Worm (Caenorhabditis elegans): Measurements from ENCODE around the gene clec-47.

The clec-47 gene

DNA sequence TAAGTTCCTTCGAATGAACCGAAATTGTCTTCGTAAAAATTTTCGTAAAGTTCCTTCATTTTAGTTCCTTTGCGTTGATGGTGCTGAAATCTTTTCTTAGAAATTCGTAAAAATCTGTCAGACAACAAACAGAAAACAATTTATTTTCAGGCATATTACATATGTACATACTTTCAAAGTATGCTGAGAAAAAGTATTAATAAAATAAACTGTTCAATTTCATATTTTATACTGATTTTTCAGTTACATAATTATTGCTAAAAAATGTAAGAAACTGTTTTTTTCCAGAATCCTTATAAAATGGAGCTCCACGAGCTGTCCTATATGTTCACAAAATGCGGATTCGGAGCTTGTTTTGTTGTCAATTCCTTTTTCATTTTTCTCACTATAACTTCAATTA lies 16.9 kb upstream of the clec-47 start, which contains the start of gene str-45:
TSS of gene str-45 (plus strand) at position 301 of the 400 bp plus-strand sequence.
- TF ChIP-seq elt-2 (tag; optimal IDR thresholded peaks at IDR 0.05) (no peak), nhr-237 (tag; optimal IDR thresholded peaks at IDR 0.05) (no peak), aly-2 (tag; optimal IDR thresholded peaks at IDR 0.05) (no peak), ceh-16 (tag; optimal IDR thresholded peaks at IDR 0.05) (no peak), fkh-10 (GFP tag; optimal IDR thresholded peaks at IDR 0.05) (no peak), unc-62 (GFP tag; optimal IDR thresholded peaks at IDR 0.05) (no peak), egl-27 (tag; optimal IDR thresholded peaks at IDR 0.05) (no peak), ceh-28 (tag; optimal IDR thresholded peaks at IDR 0.05) (no peak), nhr-11 (tag; optimal IDR thresholded peaks at IDR 0.05) (no peak), nhr-76 (tag; optimal IDR thresholded peaks at IDR 0.05) (no peak), jun-1 (tag; optimal IDR thresholded peaks at IDR 0.05) (no peak), fkh-2 (tag; optimal IDR thresholded peaks at IDR 0.05) (no peak), snpc-4 (tag; optimal IDR thresholded peaks at IDR 0.05) (no peak), R02D3.7 (tag; optimal IDR thresholded peaks at IDR 0.05) (no peak), nhr-67 (tag; optimal IDR thresholded peaks at IDR 0.05) (no peak), nhr-25 (tag; optimal IDR thresholded peaks at IDR 0.05) (no peak)

DNA sequence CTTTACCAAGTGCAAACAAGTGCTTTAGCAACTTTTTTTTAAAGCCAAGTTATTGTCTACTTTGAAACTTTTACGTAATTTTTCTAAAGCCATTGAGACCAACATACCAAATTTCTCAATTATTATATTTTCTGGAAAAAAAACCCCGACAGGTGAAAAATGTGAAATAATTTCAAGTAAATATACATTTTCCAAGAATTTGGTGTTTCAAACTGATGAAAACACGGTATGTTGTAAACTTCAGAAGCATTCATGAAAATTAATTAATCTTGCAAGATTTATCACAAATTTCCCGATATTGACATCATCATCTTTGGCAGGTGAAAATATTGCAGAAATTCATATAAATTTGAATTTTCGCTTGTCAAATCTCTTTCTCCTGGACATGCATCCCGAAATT lies 12.9 kb upstream of the clec-47 start, which contains the start of gene srz-11:
TSS of gene srz-11 (plus strand) at position 386 of the 400 bp plus-strand sequence.
- TF ChIP-seq aly-2 (tag; optimal IDR thresholded peaks at IDR 0.05) = no peak
- TF ChIP-seq nhr-11 (tag; optimal IDR thresholded peaks at IDR 0.05) = peak; percentile 15

DNA sequence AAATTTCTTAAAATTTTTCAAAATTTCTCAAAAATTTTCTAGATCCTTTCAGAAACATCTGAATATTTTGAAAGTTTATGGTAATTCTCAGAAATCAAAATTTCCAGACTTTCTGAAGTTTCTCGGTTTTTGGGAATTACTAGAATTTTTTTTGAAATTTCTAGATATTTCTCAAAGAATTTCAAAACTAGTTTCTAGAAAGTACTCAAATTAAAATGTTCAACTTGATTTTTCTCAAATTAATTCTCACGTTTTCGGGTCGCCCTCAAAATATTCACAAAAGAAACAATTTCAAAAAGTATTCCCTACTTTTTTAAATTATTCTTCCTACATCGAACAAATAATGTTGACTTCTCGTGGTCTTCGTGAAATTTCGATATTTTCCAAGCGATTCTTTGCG lies 4.2 kb downstream of the clec-47 start, which contains the start of gene T09F5.10:
TSS of gene T09F5.10 (plus strand) at position 301 of the 400 bp plus-strand sequence.
- TF ChIP-seq R02D3.7 (tag; optimal IDR thresholded peaks at IDR 0.05) (no peak), ztf-4 (tag; optimal IDR thresholded peaks at IDR 0.05) (no peak), lin-15B (tag; optimal IDR thresholded peaks at IDR 0.05) (no peak), fkh-10 (GFP tag; optimal IDR thresholded peaks at IDR 0.05) (no peak), ceh-9 (tag; optimal IDR thresholded peaks at IDR 0.05) (no peak), pqm-1 (tag; optimal IDR thresholded peaks at IDR 0.05) (no peak)

DNA sequence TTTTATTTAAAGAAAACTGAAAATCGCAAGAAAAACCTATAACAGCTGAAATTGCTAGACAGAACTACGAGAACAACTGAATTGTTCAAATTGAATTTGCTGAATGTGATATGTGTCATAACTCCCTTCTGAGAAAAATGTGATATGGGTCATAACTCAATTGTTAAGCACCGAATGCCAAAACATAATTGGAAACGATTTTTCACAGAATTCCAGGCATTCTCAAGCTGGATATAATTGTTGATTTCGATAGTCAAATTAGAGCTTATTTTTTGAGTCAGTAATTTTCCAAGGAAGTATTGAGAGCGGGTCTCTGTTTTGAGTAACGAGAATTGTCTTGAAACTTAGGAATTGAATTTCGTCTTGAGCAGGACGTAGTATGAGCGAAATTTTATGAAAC lies 6.3 kb downstream of the clec-47 start:
- peak; percentile 5 for TF ChIP-seq nhr-11 (tag; optimal IDR thresholded peaks at IDR 0.05)
- no peak for TF ChIP-seq aly-2 (tag; optimal IDR thresholded peaks at IDR 0.05)
- no peak for TF ChIP-seq nhr-12 (tag; optimal IDR thresholded peaks at IDR 0.05)
- TF ChIP-seq ceh-16 (tag; optimal IDR thresholded peaks at IDR 0.05) = no peak
- no peak for TF ChIP-seq eor-1 (tag; optimal IDR thresholded peaks at IDR 0.05)
- TF ChIP-seq lsy-12 (tag; optimal IDR thresholded peaks at IDR 0.05) = no peak

DNA sequence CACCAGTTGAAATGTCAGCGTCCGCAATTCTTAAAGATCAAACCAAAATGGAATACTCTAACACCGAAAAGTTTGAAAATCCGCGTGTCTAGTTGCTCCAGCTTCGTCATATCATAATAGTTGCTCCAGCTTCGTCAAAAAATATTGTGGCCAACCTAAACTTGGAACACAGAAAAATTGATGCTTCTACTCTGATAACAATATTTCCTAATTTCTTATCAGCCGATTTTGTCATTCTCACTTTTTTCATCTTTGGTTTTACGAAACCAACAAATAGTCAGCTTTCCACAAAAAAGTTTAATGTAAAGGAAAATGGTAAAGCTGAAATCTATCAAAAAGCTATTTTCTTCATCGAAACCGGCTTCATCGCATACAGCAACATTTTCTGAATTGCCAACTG lies 6.8 kb downstream of the clec-47 start, which contains the start of gene fbxa-84:
TSS of gene fbxa-84 (plus strand) at position 34 of the 400 bp plus-strand sequence.
- TF ChIP-seq elt-2 (tag; optimal IDR thresholded peaks at IDR 0.05) = peak; percentile 54
- TF ChIP-seq ztf-11 (tag; optimal IDR thresholded peaks at IDR 0.05) = no peak

DNA sequence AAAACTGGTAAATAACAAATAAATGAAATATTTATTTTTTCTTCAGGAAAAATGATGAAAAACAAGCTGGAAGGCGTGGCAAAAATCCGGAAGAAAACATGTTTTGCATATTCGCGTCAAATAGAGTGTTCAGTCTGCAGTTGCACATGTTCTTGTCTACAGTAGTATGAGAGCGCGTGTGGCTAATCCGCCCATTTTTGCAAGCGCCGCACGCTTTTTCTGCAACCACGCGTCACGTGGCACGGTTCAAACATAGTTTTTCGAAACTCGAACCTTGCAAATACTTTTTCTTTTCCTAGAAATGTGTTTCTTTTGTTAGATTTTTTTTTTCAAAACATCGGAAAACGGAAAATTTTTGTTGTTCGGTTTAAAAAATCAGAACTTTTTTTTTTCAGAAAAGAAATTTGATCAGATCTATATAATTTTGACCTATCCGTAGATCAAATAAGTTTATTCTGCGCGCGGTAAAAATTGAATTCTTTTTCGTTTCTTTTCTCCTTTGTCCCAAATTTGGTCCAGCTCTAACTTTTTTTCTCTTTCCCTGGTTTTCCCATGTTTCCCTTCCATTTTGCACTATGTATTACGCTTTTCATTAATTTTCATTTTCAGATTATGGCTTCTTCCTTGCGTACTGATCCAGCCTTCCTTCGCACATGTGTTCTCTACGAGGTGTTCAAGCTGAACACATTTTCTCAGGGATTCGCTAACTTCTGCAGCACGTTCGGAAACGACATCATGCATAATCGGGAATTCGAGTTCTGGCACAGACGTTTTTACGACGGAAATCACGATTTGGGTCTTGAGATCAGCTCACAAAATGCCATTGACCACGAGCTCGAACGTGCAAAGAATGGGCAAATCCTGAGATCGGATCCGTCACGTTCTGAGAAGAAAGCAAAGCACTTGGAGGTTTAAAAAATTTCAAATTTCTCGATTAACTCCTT lies 8.8 kb downstream of the clec-47 start, which contains the start of gene Y75B12B.1:
TSS of gene Y75B12B.1 (plus strand) at position 603 of the 944 bp plus-strand sequence.
- TF ChIP-seq nhr-43 (tag; optimal IDR thresholded peaks at IDR 0.05; ENCODE audit: poor library complexity, severe bottlenecking) (no peak), elt-2 (tag; optimal IDR thresholded peaks at IDR 0.05) (no peak), nfya-1 (tag; optimal IDR thresholded peaks at IDR 0.05; ENCODE audit: insufficient read depth) (no peak), fkh-10 (GFP tag; optimal IDR thresholded peaks at IDR 0.05) (no peak), daf-12 (tag; optimal IDR thresholded peaks at IDR 0.05) (no peak), egl-27 (tag; optimal IDR thresholded peaks at IDR 0.05) (no peak), lin-15B (tag; optimal IDR thresholded peaks at IDR 0.05) (no peak), skn-1 (tag; optimal IDR thresholded peaks at IDR 0.05) (no peak), elt-1 (tag; optimal IDR thresholded peaks at IDR 0.05) (no peak), fos-1 (tag; optimal IDR thresholded peaks at IDR 0.05) (no peak)
